Worm (Caenorhabditis elegans): ENCODE data around the gene ugt-56.

DNA sequence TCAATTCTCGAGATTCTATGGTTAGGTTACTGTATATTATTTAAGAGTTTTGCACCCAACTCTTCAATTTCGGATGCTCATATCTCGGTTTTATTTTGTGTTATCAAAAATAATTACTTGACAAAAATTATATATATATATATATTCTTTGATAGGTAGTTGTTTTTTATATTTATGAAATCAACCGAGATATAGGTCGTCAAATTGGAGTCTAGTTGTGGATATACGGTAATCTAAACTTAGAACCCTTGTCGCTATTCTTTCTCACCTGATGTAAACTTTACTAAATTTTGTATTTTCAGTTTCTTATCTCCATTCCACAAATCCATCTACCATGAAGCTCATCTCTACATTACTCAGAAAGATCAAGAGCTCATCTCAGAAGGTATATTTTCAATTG is 24.4 kb downstream of the ugt-56 start, which contains the start of gene F55C5.10:
- TF ChIP-seq elt-3 (tag; optimal IDR thresholded peaks at IDR 0.05) (no peak), lsy-2 (tag; optimal IDR thresholded peaks at IDR 0.05) (no peak), tbx-8 (GFP tag; optimal IDR thresholded peaks at IDR 0.05) (no peak), nhr-12 (tag; optimal IDR thresholded peaks at IDR 0.05) (no peak), pha-4 (tag; optimal IDR thresholded peaks at IDR 0.05) (no peak), nhr-28 (tag; optimal IDR thresholded peaks at IDR 0.05) (no peak), snpc-4 (tag; optimal IDR thresholded peaks at IDR 0.05) (no peak), unc-62 (GFP tag; optimal IDR thresholded peaks at IDR 0.05) (no peak), ces-1 (GFP tag; optimal IDR thresholded peaks at IDR 0.05) (no peak), nhr-76 (tag; optimal IDR thresholded peaks at IDR 0.05) (no peak), sptf-1 (tag; optimal IDR thresholded peaks at IDR 0.05) (no peak), nhr-237 (tag; optimal IDR thresholded peaks at IDR 0.05) (no peak), blmp-1 (tag; optimal IDR thresholded peaks at IDR 0.05) (no peak), ham-2 (GFP tag; optimal IDR thresholded peaks at IDR 0.05) (no peak)

Data from whole organism, mixed stage, embryonic.